Worm (Caenorhabditis elegans) whole organism, L3 larva: ENCODE measurements around the gene T03E6.8.
A peak's percentile ranks its signal among the peaks of the same experiment; 100 is the strongest.

ENCODE experiments used
- R02D3.7 ChIP-seq: fragments of 150-350 bp; optimal IDR thresholded peaks from 2 replicates; lab custom pipeline; 2014; ENCODE audit warnings: missing biosample characterization, missing genetic modification characterization
- ZK546.5 ChIP-seq: sonication (generic microtip); optimal IDR thresholded peaks from 2 replicates; lab custom pipeline; 2017; ENCODE audit warnings: missing biosample characterization, missing genetic modification characterization
- aly-2 ChIP-seq: fragments of 150-350 bp; optimal IDR thresholded peaks from 2 replicates; lab custom pipeline; 2014; ENCODE audit warnings: missing biosample characterization, missing genetic modification characterization
- ceh-16 ChIP-seq: sonication (generic microtip); optimal IDR thresholded peaks from 2 replicates; lab custom pipeline; 2017; ENCODE audit warnings: missing biosample characterization, missing genetic modification characterization
- ceh-82 ChIP-seq: fragments of 150-350 bp; optimal IDR thresholded peaks from 2 replicates; lab custom pipeline; 2014; ENCODE audit warnings: missing biosample characterization, missing genetic modification characterization
- ceh-9 ChIP-seq: sonication (generic microtip); optimal IDR thresholded peaks from 2 replicates; lab custom pipeline; 2018; ENCODE audit warnings: missing biosample characterization, missing genetic modification characterization
- egl-27 ChIP-seq: sonication (generic microtip); optimal IDR thresholded peaks from 4 replicates; lab custom pipeline; 2017; ENCODE audit warnings: missing biosample characterization, missing genetic modification reagents, missing genetic modification characterization
- elt-1 ChIP-seq: fragments of 150-350 bp; optimal IDR thresholded peaks from 2 replicates; lab custom pipeline; 2014; ENCODE audit warnings: missing biosample characterization, missing genetic modification characterization
- elt-2 ChIP-seq: sonication (generic microtip); optimal IDR thresholded peaks from 2 replicates; lab custom pipeline; 2016; ENCODE audit warnings: missing genetic modification reagents, mild to moderate bottlenecking, missing genetic modification characterization, missing compliant biosample characterization
- eor-1 ChIP-seq, 2 experiments: fragments of 150-350 bp; optimal IDR thresholded peaks; 2 replicates each; lab custom pipeline; 2014 to 2018; ENCODE audit warnings: missing biosample characterization in 2 of 2, missing genetic modification characterization in 2 of 2
- fkh-10 ChIP-seq: sonication (generic microtip); optimal IDR thresholded peaks from 2 replicates; lab custom pipeline; 2017; ENCODE audit warnings: missing biosample characterization, missing genetic modification reagents, missing genetic modification characterization
- fkh-2 ChIP-seq: fragments of 150-350 bp; optimal IDR thresholded peaks from 2 replicates; lab custom pipeline; 2014; ENCODE audit warnings: missing biosample characterization, missing genetic modification reagents, missing genetic modification characterization
- jun-1 ChIP-seq: fragments of 150-350 bp; optimal IDR thresholded peaks from 2 replicates; lab custom pipeline; 2014; ENCODE audit warnings: missing biosample characterization, missing genetic modification reagents, missing genetic modification characterization
- mdl-1 ChIP-seq: fragments of 150-350 bp; optimal IDR thresholded peaks from 2 replicates; lab custom pipeline; 2014; ENCODE audit warnings: missing biosample characterization, missing genetic modification characterization
- mml-1 ChIP-seq: fragments of 150-350 bp; sonication (generic microtip); optimal IDR thresholded peaks from 3 replicates; lab custom pipeline; 2014; ENCODE audit warnings: missing biosample characterization, missing genetic modification characterization
- nhr-12 ChIP-seq: fragments of 150-350 bp; optimal IDR thresholded peaks from 2 replicates; lab custom pipeline; 2014; ENCODE audit warnings: missing biosample characterization, missing genetic modification characterization
- nhr-23 ChIP-seq: fragments of 150-350 bp; optimal IDR thresholded peaks from 2 replicates; lab custom pipeline; 2014; ENCODE audit warnings: missing biosample characterization, missing genetic modification reagents, missing genetic modification characterization
- nhr-25 ChIP-seq: sonication (generic microtip); optimal IDR thresholded peaks from 2 replicates; lab custom pipeline; 2017; ENCODE audit warnings: missing biosample characterization, missing genetic modification characterization
- nhr-28 ChIP-seq: fragments of 150-350 bp; optimal IDR thresholded peaks from 2 replicates; lab custom pipeline; 2014; ENCODE audit warnings: missing biosample characterization, missing genetic modification characterization
- nhr-43 ChIP-seq: sonication (generic microtip); optimal IDR thresholded peaks from 2 replicates; lab custom pipeline; 2016; ENCODE audit warnings: mild to moderate bottlenecking, missing genetic modification characterization, missing compliant biosample characterization; ENCODE audit not compliant: poor library complexity, severe bottlenecking
- nhr-76 ChIP-seq: fragments of 150-350 bp; sonication (generic microtip); optimal IDR thresholded peaks from 5 replicates; lab custom pipeline; 2014; ENCODE audit warnings: missing biosample characterization, missing genetic modification characterization
- pha-4 ChIP-seq: fragments of 150-350 bp; optimal IDR thresholded peaks from 2 replicates; lab custom pipeline; 2014; ENCODE audit warnings: missing biosample characterization, missing genetic modification reagents, missing genetic modification characterization
- pqm-1 ChIP-seq: fragments of 150-350 bp; optimal IDR thresholded peaks from 2 replicates; lab custom pipeline; 2017; ENCODE audit warnings: missing biosample characterization, missing genetic modification characterization, inconsistent platforms
- snpc-4 ChIP-seq: fragments of 150-350 bp; optimal IDR thresholded peaks from 2 replicates; lab custom pipeline; 2014; ENCODE audit warnings: missing biosample characterization, missing genetic modification characterization
- tbx-2 ChIP-seq: sonication (generic microtip); optimal IDR thresholded peaks from 2 replicates; lab custom pipeline; 2016; ENCODE audit warnings: mild to moderate bottlenecking, missing genetic modification characterization, missing compliant biosample characterization

The T03E6.8 gene

DNA sequence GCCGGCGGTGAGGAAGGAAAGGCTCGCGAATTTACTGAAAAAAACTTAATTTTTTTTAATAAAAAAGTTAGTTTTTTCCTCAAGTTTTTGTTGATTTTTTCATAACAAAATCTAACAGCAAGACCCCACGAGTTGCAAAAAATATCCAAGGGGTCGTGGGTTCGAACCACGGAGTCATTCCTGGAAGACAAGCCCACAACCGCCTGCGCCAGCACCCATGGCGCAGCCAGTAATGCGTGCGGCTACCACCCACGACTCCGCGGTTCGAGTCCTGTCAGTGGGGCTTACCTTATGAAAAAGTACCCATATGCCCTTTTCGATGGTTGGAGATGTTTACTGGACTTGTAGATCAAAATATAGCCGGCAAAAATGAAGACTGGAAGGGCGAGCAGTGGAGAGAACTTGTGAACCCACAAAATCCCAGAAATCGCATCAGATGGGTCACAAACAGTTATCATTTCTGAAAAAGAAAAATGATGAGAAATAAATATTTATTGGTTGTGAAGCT, 19.8 kb upstream of the T03E6.8 start, which contains the start of gene Y70C5A.2:
Gene Y70C5A.2, minus strand, starts transcription at position 458 of the 508 bp plus-strand sequence.
- TF ChIP-seq nhr-12 (tag; lab: Kevin White, UChicago) (no peak), eor-1 (tag; optimal IDR thresholded peaks at IDR 0.05; lab: Kevin White, UChicago) (no peak), aly-2 (tag; lab: Kevin White, UChicago) (no peak)

DNA sequence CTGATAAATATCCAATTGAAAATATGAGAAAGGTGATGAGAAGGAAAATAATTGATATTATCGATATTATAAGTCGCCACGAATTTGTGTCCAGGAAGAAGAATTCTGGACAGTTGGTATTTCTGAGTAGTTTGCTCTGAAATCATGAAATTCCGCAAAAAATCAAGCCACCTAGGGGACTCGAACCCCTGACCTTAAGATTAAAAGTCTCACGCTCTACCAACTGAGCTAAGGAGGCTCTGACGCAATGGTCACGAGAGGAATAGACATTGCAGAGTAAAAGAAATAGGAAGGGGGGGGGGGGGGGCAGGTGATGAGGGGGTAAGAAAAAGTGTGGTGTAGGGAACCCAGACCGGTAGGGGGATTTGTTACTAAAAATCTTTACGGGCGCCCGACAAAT, 18.9 kb upstream of the T03E6.8 start:
- peak; percentile 18 for TF ChIP-seq elt-2 (tag; lab: Kevin White, UChicago)
- TF ChIP-seq ZK546.5 (tag; lab: Kevin White, UChicago), result no peak

DNA sequence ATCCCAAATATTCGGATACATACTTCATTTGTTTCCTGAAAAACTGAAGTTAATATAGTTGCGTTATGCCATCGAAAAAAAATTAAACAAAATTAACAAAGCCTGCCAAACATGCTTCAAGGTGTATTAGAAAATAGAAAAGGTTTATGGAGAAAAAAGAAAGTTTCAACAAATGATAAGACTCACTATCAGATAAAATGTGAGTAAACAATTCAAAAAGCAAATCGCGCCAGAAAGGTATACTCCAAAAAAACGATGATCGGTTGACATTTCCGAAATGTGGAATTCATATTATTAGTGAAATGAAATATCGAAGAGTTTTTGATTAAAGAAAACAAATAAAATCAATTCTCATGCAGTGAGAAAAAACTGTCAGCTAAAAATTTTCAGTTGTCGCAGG, 17.9 kb upstream of the T03E6.8 start, which contains the start of gene Y70C5A.3:
Gene Y70C5A.3, minus strand, starts transcription at position 50 of the 400 bp plus-strand sequence.
- TF ChIP-seq pqm-1 (tag; lab: Kevin White, UChicago) (peak; percentile 30), elt-2 (tag; lab: Kevin White, UChicago) (peak; percentile 60), egl-27 (no peak), pha-4 (tag; lab: Kevin White, UChicago) (peak; percentile 19), mdl-1 (tag; lab: Kevin White, UChicago) (no peak)

DNA sequence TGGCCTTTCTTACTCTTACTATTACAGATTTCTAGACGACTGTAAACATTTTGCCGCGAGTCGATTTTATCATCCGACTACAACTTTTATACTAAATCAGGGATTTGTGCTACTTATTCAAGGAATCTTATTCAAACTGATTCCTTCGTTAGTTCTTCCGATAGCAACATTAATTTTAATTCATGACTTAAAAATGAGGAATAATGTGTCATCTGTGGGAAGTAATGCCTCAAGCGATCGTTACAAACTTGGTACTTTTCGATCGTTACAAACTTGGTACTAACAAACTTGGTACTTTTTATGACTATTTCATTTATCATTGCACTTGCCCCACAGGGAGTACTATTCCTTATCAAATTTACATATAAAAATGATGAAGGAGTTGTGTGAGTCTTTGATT, 14.5 kb upstream of the T03E6.8 start, which contains the start of gene Y70C5A.4:
Gene Y70C5A.4, plus strand, starts transcription at position 301 of the 400 bp plus-strand sequence.
- TF ChIP-seq nhr-25 (tag; lab: Kevin White, UChicago), result no peak
- TF ChIP-seq nhr-28 (tag; lab: Kevin White, UChicago), result no peak
- TF ChIP-seq fkh-10, result no peak
- no peak for TF ChIP-seq ceh-16
- TF ChIP-seq egl-27, result no peak
- TF ChIP-seq snpc-4, result no peak
- TF ChIP-seq nhr-23 (tag; lab: Kevin White, UChicago), result no peak

DNA sequence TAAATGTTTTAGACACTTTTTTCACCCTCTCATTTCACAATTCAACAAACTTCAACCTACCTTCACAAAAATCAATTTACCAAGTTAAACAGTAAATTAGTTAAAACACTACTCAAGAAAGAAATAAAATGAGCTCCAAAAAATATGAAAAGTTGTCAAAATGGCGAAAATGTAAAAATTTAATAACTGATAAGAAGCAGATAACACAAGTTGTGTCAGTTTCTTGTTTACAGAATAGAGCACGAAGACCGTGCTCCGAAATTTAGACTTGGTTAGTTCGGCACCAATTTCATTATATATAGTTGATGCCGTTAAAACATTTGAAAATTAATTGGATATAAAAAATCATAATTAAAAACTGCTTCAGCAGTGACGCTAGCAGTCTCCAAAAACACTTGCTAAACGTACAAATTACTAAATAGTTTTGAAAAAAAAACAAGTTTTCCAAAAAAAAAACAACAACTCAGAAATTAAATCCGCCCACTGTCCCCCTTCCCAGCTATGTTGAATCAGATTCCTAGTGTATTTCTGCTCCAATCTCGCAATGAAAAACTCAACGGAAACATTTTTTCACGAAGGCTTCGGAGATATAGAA, 7.9 kb upstream of the T03E6.8 start, which contains the start of gene srw-54:
Gene srw-54, plus strand, starts transcription at position 545 of the 595 bp plus-strand sequence.
- TF ChIP-seq ceh-82 (tag; lab: Kevin White, UChicago) (no peak), nhr-28 (tag; lab: Kevin White, UChicago) (no peak), pha-4 (tag; lab: Kevin White, UChicago) (peak; percentile 66), fkh-2 (tag; lab: Kevin White, UChicago) (no peak), elt-2 (tag; lab: Kevin White, UChicago) (peak; percentile 76), pqm-1 (tag; lab: Kevin White, UChicago) (peak; percentile 33), nhr-76 (tag; lab: Kevin White, UChicago) (no peak)

DNA sequence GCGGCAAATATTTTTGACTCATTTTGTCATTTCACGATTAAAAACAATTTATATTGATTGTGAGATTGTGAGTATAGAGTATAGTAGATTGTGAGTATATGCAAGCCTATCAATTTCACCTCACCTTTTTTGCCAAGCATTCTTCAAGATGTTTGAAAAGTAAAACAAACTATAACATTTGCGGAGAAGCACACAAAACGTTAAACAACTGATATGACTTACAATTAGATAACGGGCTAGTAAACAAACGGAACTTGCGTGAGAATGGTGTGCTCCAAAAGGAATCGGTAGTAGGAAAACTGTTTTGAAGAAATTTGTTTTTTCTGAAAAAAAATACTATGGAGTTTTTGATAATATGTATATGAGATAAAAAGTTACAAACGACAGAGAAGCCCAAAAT, 7.1 kb upstream of the T03E6.8 start:
- no peak for TF ChIP-seq tbx-2
- peak; percentile 48 for TF ChIP-seq pha-4 (tag; lab: Kevin White, UChicago)
- TF ChIP-seq jun-1 (tag; lab: Kevin White, UChicago), result peak; percentile 48
- no peak for TF ChIP-seq nhr-43 (tag; lab: Kevin White, UChicago)
- peak; percentile 87 for TF ChIP-seq elt-2 (tag; lab: Kevin White, UChicago)
- peak; percentile 78 for TF ChIP-seq pqm-1 (tag; lab: Kevin White, UChicago)
- TF ChIP-seq mdl-1 (tag; lab: Kevin White, UChicago), result no peak

DNA sequence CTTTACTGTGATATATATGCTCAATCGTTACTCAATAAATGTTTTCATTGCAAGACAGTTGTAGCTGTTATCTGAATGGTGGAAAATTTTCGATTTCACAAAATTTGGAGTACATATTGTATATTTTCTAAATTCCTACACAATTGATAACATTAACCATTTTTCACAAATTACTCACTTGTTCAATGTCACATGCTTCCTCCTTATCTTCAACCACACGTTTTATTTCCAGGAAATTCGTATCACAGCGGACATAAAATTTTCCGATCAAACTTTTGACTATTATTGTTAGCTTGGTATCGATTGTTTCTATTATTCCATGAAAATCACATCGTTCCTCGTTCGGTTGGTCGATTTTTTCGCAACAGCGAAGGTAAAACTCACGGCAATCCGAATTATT, 5.5 kb upstream of the T03E6.8 start:
- TF ChIP-seq jun-1 (tag; lab: Kevin White, UChicago) (peak; percentile 63), elt-2 (tag; lab: Kevin White, UChicago) (peak; percentile 59), pha-4 (tag; lab: Kevin White, UChicago) (peak; percentile 56), pqm-1 (tag; lab: Kevin White, UChicago) (peak; percentile 81), R02D3.7 (tag; lab: Kevin White, UChicago) (no peak), aly-2 (tag; lab: Kevin White, UChicago) (no peak)

DNA sequence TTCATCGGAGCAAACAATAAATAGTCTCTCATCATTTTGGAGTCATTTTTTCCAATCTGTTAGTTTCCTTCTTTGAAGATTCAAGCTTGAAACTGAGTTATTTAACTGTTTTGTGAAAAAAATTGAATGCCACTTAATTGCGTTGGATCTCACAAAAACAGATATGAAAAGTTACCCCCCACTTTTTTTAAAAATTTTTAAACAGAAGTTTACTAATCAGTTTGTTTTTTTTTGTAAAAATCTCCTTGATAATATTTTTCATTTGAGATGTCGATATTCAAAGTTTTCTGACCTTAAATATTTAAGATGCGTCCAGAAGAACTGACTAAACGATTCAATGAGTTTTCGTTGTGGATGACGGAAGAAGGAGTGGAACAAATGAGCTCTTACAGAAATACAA, 3.3 kb upstream of the T03E6.8 start, which contains the start of gene Y32B12C.1:
Gene Y32B12C.1, plus strand, starts transcription at position 301 of the 400 bp plus-strand sequence.
- TF ChIP-seq tbx-2 (no peak), elt-1 (tag; lab: Kevin White, UChicago) (no peak), ceh-9 (tag; lab: Kevin White, UChicago) (no peak), pha-4 (tag; lab: Kevin White, UChicago) (no peak), mml-1 (tag; lab: Kevin White, UChicago) (no peak)
